Fruit fly (Drosophila melanogaster) whole organism, embryonic: ENCODE results near the gene Bug22.

Experiments used
- Adf1 ChIP-seq: fragments of 200-800 bp; sonication (Bioruptor generic); IDR thresholded peaks from 2 replicates; pipeline ENCODE4 v1.3.6; 2022; ENCODE audit warnings: missing biosample characterization, missing genetic modification characterization
- Atf3 ChIP-seq: fragments of 200-800 bp; sonication (Bioruptor generic); optimal IDR thresholded peaks from 3 replicates; lab custom pipeline; 2016; ENCODE audit warnings: missing biosample characterization, missing genetic modification characterization
- CG1024 ChIP-seq: fragments of 200-800 bp; sonication (Bioruptor generic); IDR thresholded peaks from 2 replicates; pipeline ENCODE4 v1.3.6; 2022; ENCODE audit warnings: missing biosample characterization, missing genetic modification characterization
- CG11085 ChIP-seq: fragments of 200-800 bp; sonication (Bioruptor generic); IDR thresholded peaks from 2 replicates; pipeline ENCODE4 v1.3.6; 2022; ENCODE audit warnings: missing biosample characterization, missing genetic modification characterization
- CG11696 ChIP-seq: fragments of 200-800 bp; sonication (Bioruptor generic); IDR thresholded peaks from 2 replicates; pipeline ENCODE4 v1.3.6; 2022; ENCODE audit warnings: missing biosample characterization, missing genetic modification characterization
- CG12155 ChIP-seq: fragments of 200-800 bp; sonication (Bioruptor generic); optimal IDR thresholded peaks from 3 replicates; lab custom pipeline; 2016; ENCODE audit warnings: missing biosample characterization, missing genetic modification characterization
- CG15073 ChIP-seq: fragments of 200-800 bp; sonication (Bioruptor generic); optimal IDR thresholded peaks from 2 replicates; lab custom pipeline; 2016; ENCODE audit warnings: missing biosample characterization, missing genetic modification characterization
- CG17328 ChIP-seq: fragments of 200-800 bp; sonication (Bioruptor generic); IDR thresholded peaks from 2 replicates; pipeline ENCODE4 v1.3.6; 2022; ENCODE audit warnings: missing biosample characterization, missing genetic modification characterization
- CG17385 ChIP-seq: fragments of 200-800 bp; sonication (Bioruptor generic); optimal IDR thresholded peaks from 3 replicates; lab custom pipeline; 2018; ENCODE audit warnings: missing biosample characterization, mild to moderate bottlenecking, missing genetic modification characterization
- CG18011 ChIP-seq: fragments of 200-800 bp; sonication (Bioruptor generic); optimal IDR thresholded peaks from 2 replicates; lab custom pipeline; 2017; ENCODE audit warnings: missing biosample characterization, missing genetic modification characterization, mild to moderate bottlenecking, moderate library complexity, missing genotype
- CG2120 ChIP-seq: fragments of 200-800 bp; sonication (Bioruptor generic); optimal IDR thresholded peaks from 3 replicates; lab custom pipeline; 2016; ENCODE audit warnings: missing biosample characterization, missing genetic modification characterization
- CG34422 ChIP-seq: fragments of 200-800 bp; sonication (Bioruptor generic); IDR thresholded peaks from 3 replicates; pipeline ENCODE4 v1.3.6; 2022; ENCODE audit warnings: missing biosample characterization, missing genetic modification characterization
- CG4424 ChIP-seq: fragments of 200-800 bp; sonication (Bioruptor generic); optimal IDR thresholded peaks from 3 replicates; lab custom pipeline; 2016; ENCODE audit warnings: missing biosample characterization, missing genetic modification characterization
- CG6272 ChIP-seq: fragments of 200-800 bp; sonication (Bioruptor generic); IDR thresholded peaks from 2 replicates; pipeline ENCODE4 v1.3.6; 2022; ENCODE audit warnings: missing biosample characterization, missing genetic modification characterization
- CG8924 ChIP-seq: fragments of 200-800 bp; optimal IDR thresholded peaks from 3 replicates; lab custom pipeline; 2019; ENCODE audit warnings: missing biosample characterization, mild to moderate bottlenecking, missing genetic modification characterization, moderate library complexity
- CG9932 ChIP-seq: fragments of 200-800 bp; sonication (Bioruptor generic); IDR thresholded peaks from 2 replicates; pipeline ENCODE4 v1.3.6; 2022; ENCODE audit warnings: missing biosample characterization, missing genetic modification characterization
- CHES-1-like ChIP-seq: fragments of 200-800 bp; sonication (Bioruptor generic); optimal IDR thresholded peaks from 2 replicates; lab custom pipeline; 2016; ENCODE audit warnings: missing biosample characterization, missing genetic modification characterization
- CoRest ChIP-seq: fragments of 200-800 bp; sonication (Bioruptor generic); optimal IDR thresholded peaks from 3 replicates; lab custom pipeline; 2018; ENCODE audit warnings: missing biosample characterization, mild to moderate bottlenecking, missing genetic modification characterization, moderate library complexity
- D ChIP-seq, 2 experiments: fragments of 200-800 bp in 1 of 2; fragments of >200 bp in 1 of 2; sonication (Bioruptor generic) in 1 of 2; optimal IDR thresholded peaks; 2 replicates in 1 of 2; 3 replicates in 1 of 2; lab custom pipeline; 2017; ENCODE audit warnings: mild to moderate bottlenecking in 1 of 2, missing biosample characterization in 1 of 2, missing genetic modification characterization in 1 of 2, missing genetic modification reagents in 1 of 2
- Dp ChIP-seq: fragments of 200-800 bp; sonication (Bioruptor generic); optimal IDR thresholded peaks from 2 replicates; lab custom pipeline; 2018; ENCODE audit warnings: missing biosample characterization, mild to moderate bottlenecking, missing genetic modification characterization, moderate library complexity
- H2.0 ChIP-seq: fragments of 200-800 bp; sonication (Bioruptor generic); IDR thresholded peaks from 2 replicates; pipeline ENCODE4 v1.3.6; 2022; ENCODE audit warnings: missing biosample characterization, missing genetic modification characterization
- Hr51 ChIP-seq, 2 experiments: fragments of 200-800 bp; sonication (Bioruptor generic); optimal IDR thresholded peaks; 2 replicates in 1 of 2; 3 replicates in 1 of 2; lab custom pipeline; 2016 to 2018; ENCODE audit warnings: missing biosample characterization in 2 of 2, missing genetic modification characterization in 2 of 2, mild to moderate bottlenecking in 1 of 2, moderate library complexity in 1 of 2
- MESR4 ChIP-seq: fragments of 200-800 bp; sonication (Bioruptor generic); optimal IDR thresholded peaks from 2 replicates; lab custom pipeline; 2018; ENCODE audit warnings: missing biosample characterization, mild to moderate bottlenecking, missing genetic modification characterization, moderate library complexity
- Med ChIP-seq: fragments of 200-800 bp; sonication (Bioruptor generic); peaks from one replicate; lab custom pipeline; 2016; ENCODE audit warnings: missing biosample characterization, missing genetic modification characterization, mild to moderate bottlenecking, inconsistent platforms, moderate library complexity
- NFAT ChIP-seq: fragments of 200-800 bp; sonication (Bioruptor generic); IDR thresholded peaks from 2 replicates; pipeline ENCODE4 v1.3.6; 2022; ENCODE audit warnings: missing biosample characterization, missing genetic modification characterization
- Ssrp ChIP-seq: fragments of 200-800 bp; sonication (Bioruptor generic); optimal IDR thresholded peaks from 2 replicates; lab custom pipeline; 2018; ENCODE audit warnings: missing biosample characterization, mild to moderate bottlenecking, missing genetic modification characterization, moderate library complexity
- Tbp ChIP-seq: fragments of >200 bp; optimal IDR thresholded peaks from 2 replicates; lab custom pipeline; 2018; ENCODE audit warnings: missing biosample characterization, missing genetic modification characterization
- Xbp1 ChIP-seq: fragments of 200-800 bp; sonication (Bioruptor generic); optimal IDR thresholded peaks from 3 replicates; lab custom pipeline; 2016; ENCODE audit warnings: missing biosample characterization, mild to moderate bottlenecking, missing genetic modification characterization
- abd-A ChIP-seq: fragments of 200-800 bp; sonication (Bioruptor generic); optimal IDR thresholded peaks from 3 replicates; lab custom pipeline; 2019; ENCODE audit warnings: missing biosample characterization, mild to moderate bottlenecking, missing genetic modification characterization, moderate library complexity
- ara ChIP-seq: fragments of 200-800 bp; sonication (Bioruptor generic); IDR thresholded peaks from 2 replicates; pipeline ENCODE4 v1.3.6; 2022; ENCODE audit warnings: missing biosample characterization, missing genetic modification characterization
- az2 ChIP-seq: fragments of 200-800 bp; sonication (Bioruptor generic); optimal IDR thresholded peaks from 3 replicates; lab custom pipeline; 2016; ENCODE audit warnings: missing biosample characterization, missing genetic modification characterization
- chn ChIP-seq: fragments of 200-800 bp; sonication (Bioruptor generic); optimal IDR thresholded peaks from 2 replicates; lab custom pipeline; 2016; ENCODE audit warnings: missing biosample characterization, missing genetic modification characterization
- ci ChIP-seq: fragments of 200-800 bp; sonication (Bioruptor generic); IDR thresholded peaks from 3 replicates; pipeline ENCODE4 v1.3.6; 2022; ENCODE audit warnings: missing biosample characterization, missing genetic modification characterization
- cwo ChIP-seq: fragments of 200-800 bp; sonication (Bioruptor generic); optimal IDR thresholded peaks from 3 replicates; lab custom pipeline; 2017; ENCODE audit warnings: missing biosample characterization, missing genetic modification characterization, mild to moderate bottlenecking, moderate library complexity, missing genetic modification reagents
- dm ChIP-seq: fragments of 200-800 bp; sonication (Bioruptor generic); optimal IDR thresholded peaks from 3 replicates; lab custom pipeline; 2016; ENCODE audit warnings: missing biosample characterization, missing genetic modification characterization
- dmrt11E ChIP-seq: fragments of 200-800 bp; sonication (Bioruptor generic); optimal IDR thresholded peaks from 3 replicates; lab custom pipeline; 2018; ENCODE audit warnings: missing biosample characterization, mild to moderate bottlenecking, missing genetic modification characterization, moderate library complexity
- fd3F ChIP-seq: fragments of 200-800 bp; sonication (Bioruptor generic); optimal IDR thresholded peaks from 2 replicates; lab custom pipeline; 2018; ENCODE audit warnings: missing biosample characterization, mild to moderate bottlenecking, missing genetic modification characterization, moderate library complexity
- fd96Cb ChIP-seq: fragments of 200-800 bp; sonication (Bioruptor generic); optimal IDR thresholded peaks from 2 replicates; lab custom pipeline; 2018; ENCODE audit warnings: missing biosample characterization, mild to moderate bottlenecking, missing genetic modification characterization, moderate library complexity
- gcm ChIP-seq: fragments of 200-800 bp; sonication (Bioruptor generic); optimal IDR thresholded peaks from 2 replicates; lab custom pipeline; 2019; ENCODE audit warnings: missing biosample characterization, mild to moderate bottlenecking, missing genetic modification characterization, moderate library complexity
- gem ChIP-seq: fragments of 200-800 bp; sonication (Bioruptor generic); optimal IDR thresholded peaks from 2 replicates; lab custom pipeline; 2019; ENCODE audit warnings: missing biosample characterization, mild to moderate bottlenecking, missing genetic modification characterization, moderate library complexity
- jumu ChIP-seq: fragments of 200-800 bp; sonication (Bioruptor generic); optimal IDR thresholded peaks from 3 replicates; lab custom pipeline; 2016; ENCODE audit warnings: missing biosample characterization, missing genetic modification characterization
- nom ChIP-seq: fragments of 200-800 bp; sonication (Bioruptor generic); optimal IDR thresholded peaks from 2 replicates; lab custom pipeline; 2017; ENCODE audit warnings: missing biosample characterization, missing genetic modification characterization, mild to moderate bottlenecking, moderate library complexity, missing genetic modification reagents
- phol ChIP-seq: fragments of 200-800 bp; sonication (Bioruptor generic); optimal IDR thresholded peaks from 3 replicates; lab custom pipeline; 2018; ENCODE audit warnings: missing biosample characterization, mild to moderate bottlenecking, missing genetic modification characterization, moderate library complexity
- prd ChIP-seq, 3 experiments: fragments of >200 bp in 2 of 3; fragments of 200-800 bp in 1 of 3; sonication (Bioruptor generic) in 1 of 3; optimal IDR thresholded peaks in 2 of 3; IDR thresholded peaks in 1 of 3; 2 replicates in 2 of 3; 3 replicates in 1 of 3; pipeline versions ENCODE4 v1.3.6 to Lab custom; 2017 to 2022; ENCODE audit warnings: missing biosample characterization in 1 of 3, missing genetic modification characterization in 1 of 3
- scrt ChIP-seq: fragments of 200-800 bp; sonication (Bioruptor generic); optimal IDR thresholded peaks from 2 replicates; lab custom pipeline; 2018; ENCODE audit warnings: missing biosample characterization, mild to moderate bottlenecking, missing genetic modification characterization, moderate library complexity
- slbo ChIP-seq: fragments of 200-800 bp; sonication (Bioruptor generic); IDR thresholded peaks from 2 replicates; pipeline ENCODE4 v1.3.6; 2022; ENCODE audit warnings: missing biosample characterization, missing genetic modification characterization
- sna ChIP-seq: fragments of 200-800 bp; sonication (Bioruptor generic); IDR thresholded peaks from 2 replicates; pipeline ENCODE4 v1.3.6; 2022; ENCODE audit warnings: missing biosample characterization, missing genetic modification characterization; ENCODE audit not compliant: partially characterized antibody
- tio ChIP-seq: fragments of 200-800 bp; sonication (Bioruptor generic); optimal IDR thresholded peaks from 2 replicates; lab custom pipeline; 2017; ENCODE audit warnings: missing biosample characterization, missing genetic modification characterization, inconsistent platforms
- vvl ChIP-seq: fragments of 200-800 bp; sonication (Bioruptor generic); IDR thresholded peaks from 2 replicates; pipeline ENCODE4 v1.3.6; 2022; ENCODE audit warnings: missing biosample characterization, missing genetic modification characterization

Gene Bug22

DNA sequence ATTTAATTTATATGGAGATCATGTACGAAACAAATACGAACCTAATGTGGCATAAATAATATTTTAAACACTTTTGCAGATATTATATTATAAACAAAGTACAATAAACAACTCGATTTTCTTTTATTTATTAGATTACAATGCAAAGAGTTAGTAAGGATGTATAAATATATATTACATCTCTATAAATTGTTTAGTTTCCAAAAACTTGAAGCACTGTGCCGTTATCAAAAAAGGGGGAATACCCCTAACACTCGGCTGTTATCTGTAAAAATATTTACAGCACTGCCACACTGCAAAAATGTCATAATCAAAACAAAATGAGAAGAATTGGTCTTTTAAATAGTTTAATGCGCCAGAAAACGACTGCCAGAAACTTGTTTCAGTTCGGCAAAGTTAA is 2.2 kb downstream of the Bug22 start, which contains the start of gene CG5188 (continued):
- TF ChIP-seq CoRest (tag; lab: Kevin White, UChicago): peak; percentile 51
- TF ChIP-seq CG17385 (GFP tag; lab: Kevin White, UChicago): peak; percentile 48
- no peak for TF ChIP-seq CG15073 (GFP tag; lab: Kevin White, UChicago)
- TF ChIP-seq gem (tag; lab: Kevin White, UChicago): peak; percentile 74
- TF ChIP-seq D (optimal IDR thresholded peaks at IDR 0.05; lab: Kevin White, UChicago): no peak
- no peak for TF ChIP-seq D (GFP tag; optimal IDR thresholded peaks at IDR 0.05; lab: Kevin White, UChicago)
- TF ChIP-seq slbo: peak; percentile 67
- TF ChIP-seq abd-A (tag; lab: Kevin White, UChicago): no peak
- peak; percentile 62; the same call in 1 of the 2 replicates for TF ChIP-seq CG9932
- peak; percentile 53 for TF ChIP-seq CG8924 (tag; lab: Kevin White, UChicago)
- TF ChIP-seq MESR4 (GFP tag; lab: Kevin White, UChicago): peak; percentile 43
- peak; percentile 79 for TF ChIP-seq vvl (GFP tag; lab: Robert Waterston, UW)
- TF ChIP-seq CG12155 (GFP tag; lab: Kevin White, UChicago): peak; percentile 37
- peak; percentile 42 for TF ChIP-seq gcm
- TF ChIP-seq Dp (GFP tag; lab: Kevin White, UChicago): peak; percentile 3
- no peak; the same call in 1 of the 2 replicates for TF ChIP-seq CG11085 (GFP tag; lab: Robert Waterston, UW)
- no peak for TF ChIP-seq Adf1 (GFP tag; lab: Robert Waterston, UW)
- peak; percentile 64; the same call in 1 of the 2 replicates for TF ChIP-seq CG11696
- peak; percentile 73; the same call in 2 of the 3 replicates for TF ChIP-seq ci
- no peak for TF ChIP-seq dm
- peak; percentile 17 for TF ChIP-seq fd96Cb (tag; lab: Kevin White, UChicago)
- TF ChIP-seq cwo (GFP tag; lab: Kevin White, UChicago): peak; percentile 27
- no peak for TF ChIP-seq CG18011 (GFP tag; lab: Kevin White, UChicago)
- no peak for TF ChIP-seq Tbp (GFP tag; lab: Kevin White, UChicago)
- no peak for TF ChIP-seq ara
- no peak for TF ChIP-seq tio (GFP tag; lab: Kevin White, UChicago)
- TF ChIP-seq CG2120 (GFP tag; lab: Kevin White, UChicago): peak; percentile 56
- TF ChIP-seq dmrt11E (tag; lab: Kevin White, UChicago): peak; percentile 42
- TF ChIP-seq jumu (GFP tag; lab: Kevin White, UChicago): peak; percentile 13
- peak; percentile 55 for TF ChIP-seq phol (tag; lab: Kevin White, UChicago)
- peak; percentile 19 for TF ChIP-seq CG4424
- TF ChIP-seq H2.0 (GFP tag; lab: Robert Waterston, UW): peak; percentile 45
- TF ChIP-seq fd3F: no peak
- TF ChIP-seq NFAT (GFP tag; lab: Robert Waterston, UW): peak; percentile 74; the same call in 1 of the 2 replicates
- TF ChIP-seq scrt (GFP tag; lab: Kevin White, UChicago): no peak
- 0 out of 2 replicates have a peak, but pooled peaks have one; percentile 44 for TF ChIP-seq CG1024 (GFP tag; lab: Robert Waterston, UW)
- peak in 1 of 2 experiments; percentile 74 for TF ChIP-seq Hr51 (GFP tag; optimal IDR thresholded peaks at IDR 0.05; lab: Kevin White, UChicago)
- TF ChIP-seq Med (GFP tag; lab: Kevin White, UChicago): peak; percentile 65
- TF ChIP-seq CG34422 (GFP tag; lab: Robert Waterston, UW): peak; percentile 63; the same call in 2 of the 3 replicates
- no peak for TF ChIP-seq prd (optimal IDR thresholded peaks at IDR 0.05; lab: Kevin White, UChicago)
- 0 out of 3 replicates have a peak, but pooled peaks have one; percentile 23 for TF ChIP-seq prd (GFP tag; IDR thresholded peaks at IDR 0.05; lab: Robert Waterston, UW)
- peak; percentile 49 for TF ChIP-seq nom
- peak; percentile 17 for TF ChIP-seq chn (GFP tag; lab: Kevin White, UChicago)
- peak; percentile 68 for TF ChIP-seq az2
- peak; percentile 20 for TF ChIP-seq CHES-1-like (GFP tag; lab: Kevin White, UChicago)
- no peak for TF ChIP-seq CG6272
- no peak for TF ChIP-seq Atf3 (GFP tag; lab: Kevin White, UChicago)
- 0 out of 2 replicates have a peak, but pooled peaks have one; percentile 36 for TF ChIP-seq sna (GFP tag; lab: Robert Waterston, UW)
- TF ChIP-seq CG17328 (GFP tag; lab: Robert Waterston, UW): peak; percentile 68
- peak; percentile 57 for TF ChIP-seq Xbp1 (GFP tag; lab: Kevin White, UChicago)
- peak; percentile 26 for TF ChIP-seq Ssrp (tag; lab: Kevin White, UChicago)
